Fruit fly (Drosophila melanogaster): ENCODE measurements around the gene rdgC.

dm6 chr3L:20201538-20201937, 46.3 kb upstream of the rdgC start, which contains the start of gene obst-F:
- no peak for TF ChIP-seq CG8478 (optimal IDR thresholded peaks at IDR 0.05)
- no peak for TF ChIP-seq CTCF (optimal IDR thresholded peaks at IDR 0.05)

Measured in S2 (cell line).